Worm (Caenorhabditis elegans): Measurements from ENCODE around the gene K12B6.9.

The K12B6.9 gene

DNA sequence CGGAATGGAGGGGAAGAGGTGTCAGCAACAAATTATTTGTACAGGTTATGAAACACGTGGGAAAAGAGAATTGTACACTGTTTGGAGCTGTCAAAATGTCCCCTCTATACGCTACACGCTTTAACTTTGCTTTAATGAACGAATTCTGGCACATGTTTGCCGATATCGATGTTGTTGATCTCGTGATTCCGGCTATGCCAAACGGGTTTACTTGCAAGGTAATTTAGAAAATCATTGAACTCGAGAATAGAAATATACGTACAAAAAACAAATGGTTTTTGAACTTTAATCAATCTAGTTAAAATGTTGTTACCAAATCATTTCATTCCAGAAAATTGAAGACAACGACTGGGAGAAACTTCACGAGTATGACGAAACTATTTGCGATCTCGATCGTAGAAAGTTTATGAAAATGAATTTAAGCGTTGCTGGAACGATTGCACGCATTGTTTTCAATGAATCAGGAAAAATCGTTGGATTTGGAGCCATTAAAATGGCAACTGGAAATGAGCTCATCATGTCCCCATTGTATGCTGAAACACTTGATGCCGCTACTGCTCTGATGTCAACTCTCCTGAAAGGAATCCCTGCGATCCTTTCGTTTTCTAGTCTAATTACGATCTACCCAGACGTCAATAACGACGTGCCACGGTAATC, 15.2 kb downstream of the K12B6.9 start (continued):
- TF ChIP-seq zfh-2 (GFP tag; conservative IDR thresholded peaks at IDR 0.05) (no peak), Y79H2A.3 (GFP tag; conservative IDR thresholded peaks at IDR 0.05) (no peak), xnd-1 (tag; optimal IDR thresholded peaks at IDR 0.05) (no peak), sdz-38 (tag; optimal IDR thresholded peaks at IDR 0.05) (no peak), ztf-3 (GFP tag; optimal IDR thresholded peaks at IDR 0.05) (no peak), mxl-1 (tag; optimal IDR thresholded peaks at IDR 0.05) (no peak), fkh-3 (tag; optimal IDR thresholded peaks at IDR 0.05) (no peak), aptf-3 (GFP tag; IDR thresholded peaks at IDR 0.05) (0 out of 2 replicates have a peak, but pooled peaks have one; percentile 37), aptf-2 (GFP tag; conservative IDR thresholded peaks at IDR 0.05) (no peak), cebp-2 (GFP tag; IDR thresholded peaks at IDR 0.05) (no peak), ztf-6 (GFP tag; IDR thresholded peaks at IDR 0.05) (no peak), tlf-1 (GFP tag; optimal IDR thresholded peaks at IDR 0.05) (no peak), egrh-3 (GFP tag; IDR thresholded peaks at IDR 0.05) (no peak), die-1 (tag; optimal IDR thresholded peaks at IDR 0.05) (no peak), rcor-1 (GFP tag; IDR thresholded peaks at IDR 0.05) (0 out of 2 replicates have a peak, but pooled peaks have one; percentile 11), B0019.2 (GFP tag; conservative IDR thresholded peaks at IDR 0.05) (no peak), ceh-79 (tag; optimal IDR thresholded peaks at IDR 0.05) (no peak), lin-26 (GFP tag; IDR thresholded peaks at IDR 0.05) (0 out of 2 replicates have a peak, but pooled peaks have one; percentile 61), ZK185.1 (tag; optimal IDR thresholded peaks at IDR 0.05; ENCODE audit: poor library complexity, severe bottlenecking) (peak; percentile 47), hrde-1 (tag; optimal IDR thresholded peaks at IDR 0.05; ENCODE audit: borderline replicate concordance) (no peak), egl-18 (GFP tag; IDR thresholded peaks at IDR 0.05) (no peak), hlh-26 (GFP tag; conservative IDR thresholded peaks at IDR 0.05) (no peak), F10E7.11 (tag; optimal IDR thresholded peaks at IDR 0.05) (no peak), B0336.3 (GFP tag; IDR thresholded peaks at IDR 0.05) (0 out of 2 replicates have a peak, but pooled peaks have one; percentile 3), zim-3 (tag; optimal IDR thresholded peaks at IDR 0.05) (peak; percentile 35), lsl-1 (GFP tag; optimal IDR thresholded peaks at IDR 0.05) (no peak), ama-1 (optimal IDR thresholded peaks at IDR 0.05) (peak; percentile 77), ama-1 (GFP tag; optimal IDR thresholded peaks at IDR 0.05) (no peak), ceh-58 (GFP tag; IDR thresholded peaks at IDR 0.05) (no peak), hmg-1.2 (GFP tag; IDR thresholded peaks at IDR 0.05) (peak; percentile 5; the same call in 1 of the 2 replicates), lin-35 (GFP tag; optimal IDR thresholded peaks at IDR 0.05) (no peak), rpc-1 (optimal IDR thresholded peaks at IDR 0.05) (no peak), rpc-1 (tag; optimal IDR thresholded peaks at IDR 0.05) (no peak)

DNA sequence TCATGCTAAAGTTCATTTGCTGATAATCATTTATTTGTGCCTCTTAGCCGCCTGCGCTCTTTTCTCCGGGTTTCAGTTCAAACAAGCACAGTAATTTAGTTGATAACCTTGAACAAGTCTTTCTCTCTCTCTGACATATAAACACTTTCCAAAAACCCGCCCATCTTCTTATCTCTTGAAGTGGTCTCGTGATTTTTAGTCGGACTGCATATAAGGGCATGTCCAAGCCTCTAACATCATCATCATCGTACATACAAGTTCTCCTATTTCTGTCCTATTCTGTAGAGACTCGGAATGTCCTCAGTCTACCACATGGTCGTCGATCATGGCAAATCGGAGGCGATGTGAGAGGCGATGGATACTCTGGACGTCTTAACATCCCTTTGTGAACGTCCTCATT, 16.3 kb downstream of the K12B6.9 start, which contains the start of gene F31F7.1:
F31F7.1 (plus strand) TSS at position 235 of the 400 bp plus-strand sequence.
- TF ChIP-seq ztf-26 (tag; optimal IDR thresholded peaks at IDR 0.05) (peak; percentile 19), dox-1 (GFP tag; IDR thresholded peaks at IDR 0.05) (peak; percentile 56), ztf-18 (tag; optimal IDR thresholded peaks at IDR 0.05) (peak; percentile 18), pbrm-1 (GFP tag; IDR thresholded peaks at IDR 0.05) (0 out of 2 replicates have a peak, but pooled peaks have one; percentile 6), tlf-1 (GFP tag; optimal IDR thresholded peaks at IDR 0.05) (peak; percentile 5), ztf-28 (GFP tag; IDR thresholded peaks at IDR 0.05) (no peak), tbx-9 (tag; optimal IDR thresholded peaks at IDR 0.05; ENCODE audit: borderline replicate concordance) (no peak), ZK185.1 (tag; optimal IDR thresholded peaks at IDR 0.05; ENCODE audit: poor library complexity, severe bottlenecking) (peak; percentile 36), cebp-2 (GFP tag; IDR thresholded peaks at IDR 0.05) (no peak), F57C9.4 (tag; optimal IDR thresholded peaks at IDR 0.05) (no peak), dpff-1 (tag; optimal IDR thresholded peaks at IDR 0.05) (no peak), cebp-1 (GFP tag; IDR thresholded peaks at IDR 0.05) (no peak), cebp-1 (tag; optimal IDR thresholded peaks at IDR 0.05) (peak; percentile 17), nhr-80 (tag; optimal IDR thresholded peaks at IDR 0.05) (peak; percentile 98), egl-44 (GFP tag; IDR thresholded peaks at IDR 0.05) (0 out of 2 replicates have a peak, but pooled peaks have one; percentile 40), mxl-1 (tag; optimal IDR thresholded peaks at IDR 0.05) (no peak), F10E7.11 (tag; optimal IDR thresholded peaks at IDR 0.05) (no peak), ztf-25 (GFP tag; IDR thresholded peaks at IDR 0.05) (no peak), ets-4 (GFP tag; optimal IDR thresholded peaks at IDR 0.05) (peak; percentile 17), attf-5 (GFP tag; optimal IDR thresholded peaks at IDR 0.05) (no peak), mes-4 (tag; optimal IDR thresholded peaks at IDR 0.05) (no peak), ztf-22 (GFP tag; optimal IDR thresholded peaks at IDR 0.05) (peak; percentile 76)
